Fruit fly (Drosophila melanogaster) whole organism, embryonic: ENCODE measurements around the gene CG15894.

Experiments used
- BEAF-32 ChIP-seq: fragments of 200-800 bp; sonication (Bioruptor generic); optimal IDR thresholded peaks from 3 replicates; lab custom pipeline; 2017; ENCODE audit warnings: missing biosample characterization, missing genetic modification characterization, mild to moderate bottlenecking, moderate library complexity, missing genetic modification reagents
- CG11093 ChIP-seq: fragments of 200-800 bp; sonication (Bioruptor generic); IDR thresholded peaks from 3 replicates; pipeline ENCODE4 v1.3.6; 2022; ENCODE audit warnings: missing biosample characterization, missing genetic modification characterization
- CG1233 ChIP-seq: fragments of 200-800 bp; sonication (Bioruptor generic); optimal IDR thresholded peaks from 4 replicates; lab custom pipeline; 2018; ENCODE audit warnings: missing biosample characterization, mild to moderate bottlenecking, missing genetic modification characterization
- CG15479 ChIP-seq: fragments of 200-800 bp; sonication (Bioruptor generic); optimal IDR thresholded peaks from 3 replicates; lab custom pipeline; 2019; ENCODE audit warnings: missing biosample characterization, mild to moderate bottlenecking, missing genetic modification characterization, moderate library complexity
- CG17359 ChIP-seq: fragments of 200-800 bp; sonication (Bioruptor generic); optimal IDR thresholded peaks from 3 replicates; lab custom pipeline; 2018; ENCODE audit warnings: missing biosample characterization, mild to moderate bottlenecking, missing genetic modification characterization, moderate library complexity
- CG17385 ChIP-seq: fragments of 200-800 bp; sonication (Bioruptor generic); optimal IDR thresholded peaks from 3 replicates; lab custom pipeline; 2018; ENCODE audit warnings: missing biosample characterization, mild to moderate bottlenecking, missing genetic modification characterization
- CG18599 ChIP-seq: fragments of 200-800 bp; sonication (Bioruptor generic); optimal IDR thresholded peaks from 3 replicates; lab custom pipeline; 2017; ENCODE audit warnings: missing biosample characterization, missing genetic modification characterization, mild to moderate bottlenecking, moderate library complexity, missing genetic modification reagents
- CG2712 ChIP-seq: fragments of 200-800 bp; optimal IDR thresholded peaks from 3 replicates; lab custom pipeline; 2019; ENCODE audit warnings: missing biosample characterization, mild to moderate bottlenecking, missing genetic modification characterization, moderate library complexity
- CG32767 ChIP-seq: fragments of 200-800 bp; sonication (Bioruptor generic); IDR thresholded peaks from 2 replicates; pipeline ENCODE4 v1.3.6; 2022; ENCODE audit warnings: missing biosample characterization, missing genetic modification characterization
- CG34422 ChIP-seq: fragments of 200-800 bp; sonication (Bioruptor generic); IDR thresholded peaks from 3 replicates; pipeline ENCODE4 v1.3.6; 2022; ENCODE audit warnings: missing biosample characterization, missing genetic modification characterization
- CG4360 ChIP-seq: fragments of 200-800 bp; sonication (Bioruptor generic); IDR thresholded peaks from 2 replicates; pipeline ENCODE4 v1.3.6; 2022; ENCODE audit warnings: missing biosample characterization, missing genetic modification characterization
- CG6272 ChIP-seq: fragments of 200-800 bp; sonication (Bioruptor generic); IDR thresholded peaks from 2 replicates; pipeline ENCODE4 v1.3.6; 2022; ENCODE audit warnings: missing biosample characterization, missing genetic modification characterization
- CG6654 ChIP-seq: fragments of 200-800 bp; sonication (Bioruptor generic); optimal IDR thresholded peaks from 2 replicates; lab custom pipeline; 2017; ENCODE audit warnings: missing biosample characterization, mild to moderate bottlenecking, missing genetic modification characterization
- CG7372 ChIP-seq: fragments of 200-800 bp; sonication (Bioruptor generic); IDR thresholded peaks from 2 replicates; pipeline ENCODE4 v1.3.6; 2022; ENCODE audit warnings: missing biosample characterization, missing genetic modification characterization
- D19A ChIP-seq: fragments of 200-800 bp; optimal IDR thresholded peaks from 3 replicates; lab custom pipeline; 2019; ENCODE audit warnings: missing biosample characterization, mild to moderate bottlenecking, missing genetic modification characterization, moderate library complexity
- D19B ChIP-seq: fragments of 200-800 bp; sonication (Bioruptor generic); optimal IDR thresholded peaks from 2 replicates; lab custom pipeline; 2017; ENCODE audit warnings: missing biosample characterization, mild to moderate bottlenecking, missing genetic modification characterization
- Dip3 ChIP-seq: fragments of 200-800 bp; sonication (Bioruptor generic); optimal IDR thresholded peaks from 3 replicates; lab custom pipeline; 2016; ENCODE audit warnings: missing biosample characterization, missing genetic modification characterization
- E2f1 ChIP-seq: fragments of 200-800 bp; sonication (Bioruptor generic); IDR thresholded peaks from 2 replicates; pipeline ENCODE4 v1.3.6; 2022; ENCODE audit warnings: missing biosample characterization, missing genetic modification characterization
- Fer1 ChIP-seq: fragments of 200-800 bp; sonication (Bioruptor generic); optimal IDR thresholded peaks from 2 replicates; lab custom pipeline; 2017; ENCODE audit warnings: missing biosample characterization, mild to moderate bottlenecking, missing genetic modification characterization
- H15 ChIP-seq: fragments of 200-800 bp; sonication (Bioruptor generic); IDR thresholded peaks from 3 replicates; pipeline ENCODE4 v1.3.6; 2022; ENCODE audit warnings: missing biosample characterization, missing genetic modification characterization
- HLH4C ChIP-seq: fragments of 200-800 bp; sonication (Bioruptor generic); IDR thresholded peaks from 3 replicates; pipeline ENCODE4 v1.3.6; 2022; ENCODE audit warnings: missing biosample characterization, missing genetic modification characterization; ENCODE audit not compliant: partially characterized antibody
- MESR4 ChIP-seq: fragments of 200-800 bp; sonication (Bioruptor generic); optimal IDR thresholded peaks from 2 replicates; lab custom pipeline; 2018; ENCODE audit warnings: missing biosample characterization, mild to moderate bottlenecking, missing genetic modification characterization, moderate library complexity
- Max ChIP-seq: fragments of 200-800 bp; sonication (Bioruptor generic); optimal IDR thresholded peaks from 2 replicates; lab custom pipeline; 2016; ENCODE audit warnings: missing biosample characterization, mild to moderate bottlenecking, missing genetic modification characterization
- Med ChIP-seq: fragments of 200-800 bp; sonication (Bioruptor generic); peaks from one replicate; lab custom pipeline; 2016; ENCODE audit warnings: missing biosample characterization, missing genetic modification characterization, mild to moderate bottlenecking, inconsistent platforms, moderate library complexity
- Opbp ChIP-seq: fragments of 200-800 bp; sonication (Bioruptor generic); IDR thresholded peaks from 3 replicates; pipeline ENCODE4 v1.3.6; 2022; ENCODE audit warnings: missing biosample characterization, missing genetic modification characterization; ENCODE audit not compliant: partially characterized antibody
- YL-1 ChIP-seq: fragments of 200-800 bp; sonication (Bioruptor generic); optimal IDR thresholded peaks from 3 replicates; lab custom pipeline; 2017; ENCODE audit warnings: missing biosample characterization, mild to moderate bottlenecking, missing genetic modification characterization
- aop ChIP-seq: fragments of 200-800 bp; sonication (Bioruptor generic); IDR thresholded peaks from 2 replicates; pipeline ENCODE4 v1.3.6; 2022; ENCODE audit warnings: missing biosample characterization, missing genetic modification characterization
- bab2 ChIP-seq: fragments of 200-800 bp; sonication (Bioruptor generic); optimal IDR thresholded peaks from 2 replicates; lab custom pipeline; 2016; ENCODE audit warnings: missing biosample characterization, missing genetic modification characterization
- bigmax ChIP-seq: fragments of 200-800 bp; sonication (Bioruptor generic); optimal IDR thresholded peaks from 2 replicates; lab custom pipeline; 2018; ENCODE audit warnings: missing biosample characterization, mild to moderate bottlenecking, missing genetic modification characterization
- cg ChIP-seq: fragments of 200-800 bp; sonication (Bioruptor generic); optimal IDR thresholded peaks from 3 replicates; lab custom pipeline; 2019; ENCODE audit warnings: missing biosample characterization, mild to moderate bottlenecking, missing genetic modification characterization, moderate library complexity
- chinmo ChIP-seq: fragments of 200-800 bp; sonication (Bioruptor generic); IDR thresholded peaks from 4 replicates; pipeline ENCODE4 v1.3.6; 2022; ENCODE audit warnings: missing biosample characterization, missing genetic modification characterization; ENCODE audit not compliant: partially characterized antibody
- corto ChIP-seq: fragments of 200-800 bp; sonication (Bioruptor generic); optimal IDR thresholded peaks from 2 replicates; lab custom pipeline; 2016; ENCODE audit warnings: missing biosample characterization, mild to moderate bottlenecking, missing genetic modification characterization, moderate library complexity
- crc ChIP-seq: fragments of 200-800 bp; sonication (Bioruptor generic); optimal IDR thresholded peaks from 2 replicates; lab custom pipeline; 2016; ENCODE audit warnings: missing biosample characterization, missing genetic modification characterization
- crol ChIP-seq: fragments of 200-800 bp; sonication (Bioruptor generic); IDR thresholded peaks from 2 replicates; pipeline ENCODE4 v1.3.6; 2022; ENCODE audit warnings: missing biosample characterization, missing genetic modification characterization
- dan ChIP-seq: fragments of 200-800 bp; sonication (Bioruptor generic); IDR thresholded peaks from 2 replicates; pipeline ENCODE4 v1.3.6; 2022; ENCODE audit warnings: missing biosample characterization, missing genetic modification characterization
- ems ChIP-seq: fragments of 200-800 bp; sonication (Bioruptor generic); optimal IDR thresholded peaks from 3 replicates; lab custom pipeline; 2016; ENCODE audit warnings: missing biosample characterization, missing genetic modification characterization
- gcm2 ChIP-seq: fragments of 200-800 bp; sonication (Bioruptor generic); optimal IDR thresholded peaks from 2 replicates; lab custom pipeline; 2016; ENCODE audit warnings: missing biosample characterization, missing genetic modification characterization
- gro ChIP-seq: fragments of 200-800 bp; sonication (Bioruptor generic); optimal IDR thresholded peaks from 2 replicates; lab custom pipeline; 2016; ENCODE audit warnings: missing biosample characterization, missing genetic modification characterization
- kah ChIP-seq: fragments of 200-800 bp; sonication (Bioruptor generic); optimal IDR thresholded peaks from 2 replicates; lab custom pipeline; 2018; ENCODE audit warnings: missing biosample characterization, mild to moderate bottlenecking, missing genetic modification characterization
- nerfin-1 ChIP-seq: fragments of 200-800 bp; sonication (Bioruptor generic); optimal IDR thresholded peaks from 3 replicates; lab custom pipeline; 2019; ENCODE audit warnings: missing biosample characterization, mild to moderate bottlenecking, missing genetic modification characterization, moderate library complexity
- rib ChIP-seq: fragments of 200-800 bp; sonication (Bioruptor generic); IDR thresholded peaks from 2 replicates; pipeline ENCODE4 v1.3.6; 2022; ENCODE audit warnings: missing biosample characterization, missing genetic modification characterization
- sna ChIP-seq: fragments of 200-800 bp; sonication (Bioruptor generic); IDR thresholded peaks from 2 replicates; pipeline ENCODE4 v1.3.6; 2022; ENCODE audit warnings: missing biosample characterization, missing genetic modification characterization; ENCODE audit not compliant: partially characterized antibody
- sob ChIP-seq: fragments of 200-800 bp; sonication (Bioruptor generic); IDR thresholded peaks from 2 replicates; pipeline ENCODE4 v1.3.6; 2022; ENCODE audit warnings: missing biosample characterization, missing genetic modification characterization
- stwl ChIP-seq: fragments of 200-800 bp; sonication (Bioruptor generic); optimal IDR thresholded peaks from 3 replicates; lab custom pipeline; 2018; ENCODE audit warnings: missing biosample characterization, mild to moderate bottlenecking, missing genetic modification characterization, moderate library complexity
- tin ChIP-seq: fragments of 200-800 bp; sonication (Bioruptor generic); optimal IDR thresholded peaks from 3 replicates; lab custom pipeline; 2016; ENCODE audit warnings: missing biosample characterization, missing genetic modification characterization
- unpg ChIP-seq: fragments of 200-800 bp; sonication (Bioruptor generic); optimal IDR thresholded peaks from 3 replicates; lab custom pipeline; 2018; ENCODE audit warnings: missing biosample characterization, mild to moderate bottlenecking, missing genetic modification characterization, moderate library complexity
- usp ChIP-seq: fragments of >200 bp; optimal IDR thresholded peaks from 2 replicates; lab custom pipeline; 2017; ENCODE audit warnings: missing biosample characterization, missing genetic modification characterization
- yki ChIP-seq: fragments of >200 bp; optimal IDR thresholded peaks from 3 replicates; lab custom pipeline; 2018

Gene CG15894

dm6 chrX:6267745-6268582 lies 41.0 kb upstream of the CG15894 start, which contains the start of gene Spt6:
Gene Spt6 (plus strand): TSS chrX:6267797.
- TF ChIP-seq aop (GFP tag; lab: Robert Waterston, UW) (no peak), HLH4C (GFP tag; lab: Robert Waterston, UW) (no peak), MESR4 (GFP tag; lab: Kevin White, UChicago) (peak; percentile 91), CG15479 (GFP tag; lab: Kevin White, UChicago) (peak; percentile 67), Max (GFP tag; lab: Kevin White, UChicago) (no peak), crol (GFP tag; lab: Robert Waterston, UW) (peak; percentile 69), sna (0 out of 2 replicates have a peak, but pooled peaks have one; percentile 21), bigmax (GFP tag; lab: Kevin White, UChicago) (peak; percentile 95), CG4360 (GFP tag; lab: Robert Waterston, UW) (peak; percentile 78), gro (no peak), CG17385 (GFP tag; lab: Kevin White, UChicago) (peak; percentile 96), cg (GFP tag; lab: Kevin White, UChicago) (peak; percentile 59), CG32767 (GFP tag; lab: Robert Waterston, UW) (peak; percentile 41), CG11093 (GFP tag; lab: Robert Waterston, UW) (0 out of 3 replicates have a peak, but pooled peaks have one; percentile 4), nerfin-1 (tag; lab: Kevin White, UChicago) (peak; percentile 51), chinmo (GFP tag; lab: Robert Waterston, UW) (0 out of 4 replicates have a peak, but pooled peaks have one; percentile 68), corto (GFP tag; lab: Kevin White, UChicago) (peak; percentile 12), YL-1 (GFP tag; lab: Kevin White, UChicago) (peak; percentile 70), CG34422 (GFP tag; lab: Robert Waterston, UW) (peak; percentile 40; the same call in 1 of the 3 replicates)

dm6 chrX:6276590-6276989 lies 32.4 kb upstream of the CG15894 start, which contains the start of gene CG3566:
Gene CG3566 (minus strand): TSS chrX:6276724.
- TF ChIP-seq ems (GFP tag; lab: Kevin White, UChicago) (peak; percentile 11), dan (no peak), Fer1 (GFP tag; lab: Kevin White, UChicago) (peak; percentile 6), kah (GFP tag; lab: Kevin White, UChicago) (peak; percentile 52), D19B (GFP tag; lab: Kevin White, UChicago) (no peak), Dip3 (GFP tag; lab: Kevin White, UChicago) (no peak), H15 (GFP tag; lab: Robert Waterston, UW) (no peak), CG6654 (no peak), CG1233 (GFP tag; lab: Kevin White, UChicago) (no peak), unpg (no peak), D19A (tag; lab: Kevin White, UChicago) (peak; percentile 66), rib (GFP tag; lab: Robert Waterston, UW) (no peak), Opbp (GFP tag; lab: Robert Waterston, UW) (0 out of 3 replicates have a peak, but pooled peaks have one; percentile 20), CG2712 (tag; lab: Kevin White, UChicago) (peak; percentile 10), yki (no peak), gcm2 (GFP tag; lab: Kevin White, UChicago) (no peak), stwl (tag; lab: Kevin White, UChicago) (peak; percentile 38), bab2 (GFP tag; lab: Kevin White, UChicago) (no peak), crc (GFP tag; lab: Kevin White, UChicago) (no peak), CG6272 (no peak), Med (GFP tag; lab: Kevin White, UChicago) (peak; percentile 51), usp (GFP tag; lab: Kevin White, UChicago) (no peak), tin (GFP tag; lab: Kevin White, UChicago) (no peak), CG18599 (GFP tag; lab: Kevin White, UChicago) (no peak), CG17359 (tag; lab: Kevin White, UChicago) (no peak), BEAF-32 (GFP tag; lab: Kevin White, UChicago) (peak; percentile 5), E2f1 (no peak), CG7372 (no peak), sob (peak; percentile 44; the same call in 1 of the 2 replicates)
